Fruit fly (Drosophila melanogaster): Measurements from ENCODE around the gene D19A.

- no peak for TF ChIP-seq cic (GFP tag; optimal IDR thresholded peaks at IDR 0.05)
- no peak for TF ChIP-seq ovo (GFP tag; optimal IDR thresholded peaks at IDR 0.05)
- TF ChIP-seq Mnt (GFP tag; optimal IDR thresholded peaks at IDR 0.05) = no peak
- TF ChIP-seq Hr96 (GFP tag; optimal IDR thresholded peaks at IDR 0.05) = no peak
- TF ChIP-seq pad (GFP tag; optimal IDR thresholded peaks at IDR 0.05) = no peak
- TF ChIP-seq cnc (optimal IDR thresholded peaks at IDR 0.05) = no peak
Observed at dm6 chr3L:6162483-6163128, 26.3 kb downstream of the D19A start, which contains the start of gene Prdm13.
